Fruit fly (Drosophila melanogaster): ENCODE results near the gene dnd.
A peak's percentile ranks its signal among the peaks of the same experiment; 100 is the strongest.

dnd gene

DNA sequence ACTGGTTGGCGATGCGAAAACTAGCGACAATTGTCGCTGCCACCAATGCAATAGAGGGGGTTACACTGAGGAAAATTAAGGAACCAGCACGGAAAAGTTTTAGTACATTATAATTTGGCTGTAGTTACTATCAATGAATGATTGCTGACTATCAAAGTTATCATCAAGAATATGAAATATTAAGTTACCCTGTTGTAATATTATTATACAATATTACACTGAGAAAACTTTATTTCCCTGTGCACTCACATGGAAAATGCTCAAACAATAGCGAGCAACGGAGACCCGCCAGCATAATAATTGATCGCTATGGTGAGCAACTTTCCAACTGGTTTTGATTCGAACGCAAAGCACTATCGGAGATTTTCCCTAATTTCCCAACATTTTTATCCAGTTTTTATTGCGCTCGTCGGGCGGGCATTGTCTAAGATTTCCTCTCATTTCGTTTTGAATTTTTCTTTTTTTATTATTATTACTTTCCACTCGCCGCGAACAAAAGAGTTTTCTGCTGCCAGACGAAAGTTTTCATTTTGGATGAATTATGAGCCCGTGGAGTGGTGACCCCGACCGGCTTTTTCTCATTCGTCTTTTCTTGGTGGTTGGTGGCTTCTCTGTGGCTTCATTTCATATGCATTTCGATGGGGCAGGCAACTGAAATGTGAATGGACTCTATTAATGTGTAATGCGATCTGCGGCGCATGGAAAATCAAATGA, 24.9 kb downstream of the dnd start (continued):
- TF ChIP-seq pzg (GFP tag; optimal IDR thresholded peaks at IDR 0.05) (no peak), gsb (GFP tag; IDR thresholded peaks at IDR 0.05) (no peak), CG2202 (tag; optimal IDR thresholded peaks at IDR 0.05) (peak; percentile 83), zf30C (GFP tag; optimal IDR thresholded peaks at IDR 0.05) (peak; percentile 78), BEAF-32 (GFP tag; optimal IDR thresholded peaks at IDR 0.05) (no peak), pb (GFP tag; optimal IDR thresholded peaks at IDR 0.05) (no peak), cato (GFP tag; optimal IDR thresholded peaks at IDR 0.05; ENCODE audit: borderline replicate concordance) (peak; percentile 54), CG6854 (GFP tag; optimal IDR thresholded peaks at IDR 0.05) (no peak), Dad (GFP tag; optimal IDR thresholded peaks at IDR 0.05) (no peak), CG11723 (GFP tag; optimal IDR thresholded peaks at IDR 0.05) (peak; percentile 79), Usf (GFP tag; optimal IDR thresholded peaks at IDR 0.05) (peak; percentile 7), zfh2 (GFP tag; optimal IDR thresholded peaks at IDR 0.05) (no peak), CG3838 (GFP tag; optimal IDR thresholded peaks at IDR 0.05) (no peak), cas (GFP tag; IDR thresholded peaks at IDR 0.05) (no peak), disco-r (GFP tag; optimal IDR thresholded peaks at IDR 0.05) (peak; percentile 47), gcm2 (GFP tag; optimal IDR thresholded peaks at IDR 0.05) (no peak), GATAe (GFP tag; conservative IDR thresholded peaks at IDR 0.05) (no peak), CG10565 (GFP tag; optimal IDR thresholded peaks at IDR 0.05) (no peak), pfk (GFP tag; optimal IDR thresholded peaks at IDR 0.05) (no peak), run (tag; optimal IDR thresholded peaks at IDR 0.05) (peak; percentile 83), E2f1 (GFP tag; IDR thresholded peaks at IDR 0.05) (peak; percentile 54), CG3163 (GFP tag; optimal IDR thresholded peaks at IDR 0.05) (no peak), CG8281 (tag; optimal IDR thresholded peaks at IDR 0.05) (no peak), pho (GFP tag; optimal IDR thresholded peaks at IDR 0.05) (no peak), B-H1 (GFP tag; IDR thresholded peaks at IDR 0.05) (no peak), odd (GFP tag; optimal IDR thresholded peaks at IDR 0.05) (peak; percentile 68), Dip3 (GFP tag; optimal IDR thresholded peaks at IDR 0.05) (no peak), CG32772 (GFP tag; IDR thresholded peaks at IDR 0.05) (peak; percentile 73), ara (GFP tag; IDR thresholded peaks at IDR 0.05) (peak; percentile 90), Xrp1 (GFP tag; IDR thresholded peaks at IDR 0.05) (peak; percentile 91), CG12219 (GFP tag; optimal IDR thresholded peaks at IDR 0.05) (peak; percentile 85), gem (tag; optimal IDR thresholded peaks at IDR 0.05) (peak; percentile 95), CG13296 (GFP tag; optimal IDR thresholded peaks at IDR 0.05) (no peak), CG12155 (GFP tag; optimal IDR thresholded peaks at IDR 0.05) (peak; percentile 37), CG3407 (GFP tag; optimal IDR thresholded peaks at IDR 0.05) (peak; percentile 88), CG3065 (GFP tag; optimal IDR thresholded peaks at IDR 0.05) (peak; percentile 16), Mes4 (GFP tag; optimal IDR thresholded peaks at IDR 0.05) (no peak), MBD-R2 (GFP tag; IDR thresholded peaks at IDR 0.05) (no peak), crp (GFP tag; optimal IDR thresholded peaks at IDR 0.05) (peak in 1 of 2 experiments; percentile 19), sna (GFP tag; IDR thresholded peaks at IDR 0.05; ENCODE audit: partially characterized antibody) (no peak), Atf3 (GFP tag; optimal IDR thresholded peaks at IDR 0.05) (peak; percentile 13), Myb (GFP tag; optimal IDR thresholded peaks at IDR 0.05) (no peak), CG6791 (GFP tag; IDR thresholded peaks at IDR 0.05; ENCODE audit: partially characterized antibody) (no peak), br (optimal IDR thresholded peaks at IDR 0.05) (no peak), CG34422 (GFP tag; IDR thresholded peaks at IDR 0.05) (peak; percentile 74), sob (GFP tag; IDR thresholded peaks at IDR 0.05) (peak; percentile 37; the same call in 1 of the 2 replicates), CG8388 (GFP tag; optimal IDR thresholded peaks at IDR 0.05) (peak; percentile 95), Hey (tag; optimal IDR thresholded peaks at IDR 0.05) (no peak), Atf6 (GFP tag; IDR thresholded peaks at IDR 0.05) (peak; percentile 26; the same call in 1 of the 2 replicates), nau (GFP tag; optimal IDR thresholded peaks at IDR 0.05) (peak; percentile 56), CG15011 (GFP tag; optimal IDR thresholded peaks at IDR 0.05) (no peak)

All from whole organism, embryonic.